Fruit fly (Drosophila melanogaster): Measurements from ENCODE around the gene IntS10.
A peak's percentile ranks its signal among the peaks of the same experiment; 100 is the strongest.

- TF ChIP-seq CG8119 (GFP tag; IDR thresholded peaks at IDR 0.05): peak; percentile 68; the same call in 1 of the 3 replicates
- TF ChIP-seq fd59A (GFP tag; optimal IDR thresholded peaks at IDR 0.05): peak; percentile 56
- TF ChIP-seq pdm3 (GFP tag; optimal IDR thresholded peaks at IDR 0.05): peak; percentile 60
- TF ChIP-seq Lpt (GFP tag; optimal IDR thresholded peaks at IDR 0.05): peak; percentile 16
- peak; percentile 45 for TF ChIP-seq Eip75B (GFP tag; optimal IDR thresholded peaks at IDR 0.05)
Measured at dm6 chr3L:3765782-3766520, 40.6 kb upstream of the IntS10 start.

Data from whole organism, prepupa.